Worm (Caenorhabditis elegans) whole organism, L4 larva: ENCODE results near the gene R160.14.

ENCODE experiments used
- fkh-10 ChIP-seq: fragments of 150-350 bp; optimal IDR thresholded peaks from 2 replicates; lab custom pipeline; 2014; ENCODE audit warnings: missing biosample characterization, missing genetic modification reagents, missing genetic modification characterization
- lin-39 ChIP-seq: fragments of 150-350 bp; optimal IDR thresholded peaks from 2 replicates; lab custom pipeline; 2014; ENCODE audit warnings: missing biosample characterization, missing genetic modification reagents, missing genetic modification characterization
- nhr-10 ChIP-seq: fragments of 150-350 bp; optimal IDR thresholded peaks from 2 replicates; lab custom pipeline; 2014; ENCODE audit warnings: missing biosample characterization, missing genetic modification characterization
- snpc-4 ChIP-seq: fragments of 150-350 bp; optimal IDR thresholded peaks from 2 replicates; lab custom pipeline; 2014; ENCODE audit warnings: missing biosample characterization, missing genetic modification characterization
- vab-7 ChIP-seq: fragments of 200-800 bp; sonication (Bioruptor generic); IDR thresholded peaks from 2 replicates; pipeline ENCODE4 v1.3.6; 2022; ENCODE audit warnings: missing genetic modification reagents, missing genetic modification characterization, missing compliant biosample characterization
- zag-1 ChIP-seq: fragments of 150-350 bp; optimal IDR thresholded peaks from 2 replicates; lab custom pipeline; 2014; ENCODE audit warnings: missing biosample characterization, missing genetic modification characterization

ce11 chrX:4343915-4344314, 28.0 kb downstream of the R160.14 start, which contains the start of gene F14H12.3:
- TF ChIP-seq snpc-4 (tag; lab: Kevin White, UChicago), result no peak
- TF ChIP-seq nhr-10, result no peak
- no peak for TF ChIP-seq lin-39 (tag; lab: Kevin White, UChicago)
- TF ChIP-seq vab-7 (GFP tag; lab: Robert Waterston, UW), result no peak
- TF ChIP-seq fkh-10 (GFP tag; lab: Kevin White, UChicago), result no peak
- TF ChIP-seq zag-1 (tag; lab: Kevin White, UChicago), result no peak
